Fruit fly (Drosophila melanogaster): ENCODE measurements around the gene bif.

The bif gene

dm6 chrX:11678539-11679040 is at the start of gene bif, which contains the start of gene Vlet (continued):
- no peak for TF ChIP-seq CG15479 (GFP tag; optimal IDR thresholded peaks at IDR 0.05)
- TF ChIP-seq kay (GFP tag; optimal IDR thresholded peaks at IDR 0.05): peak; percentile 33
- peak; percentile 60 for TF ChIP-seq lmd (GFP tag; IDR thresholded peaks at IDR 0.05)
- peak; percentile 46 for TF ChIP-seq mam (GFP tag; optimal IDR thresholded peaks at IDR 0.05)
- TF ChIP-seq toy (GFP tag; IDR thresholded peaks at IDR 0.05): no peak
- peak; percentile 18 for TF ChIP-seq Side (GFP tag; optimal IDR thresholded peaks at IDR 0.05)
- TF ChIP-seq Dfd (GFP tag; optimal IDR thresholded peaks at IDR 0.05): no peak
- TF ChIP-seq CG14441 (GFP tag; IDR thresholded peaks at IDR 0.05): peak; percentile 43; the same call in 1 of the 2 replicates
- TF ChIP-seq TFAM (GFP tag; optimal IDR thresholded peaks at IDR 0.05): no peak
- peak; percentile 50 for TF ChIP-seq vfl (GFP tag; optimal IDR thresholded peaks at IDR 0.05)
- peak; percentile 53 for TF ChIP-seq HLH54F (GFP tag; optimal IDR thresholded peaks at IDR 0.05)
- no peak for TF ChIP-seq pros (GFP tag; optimal IDR thresholded peaks at IDR 0.05)
- no peak for TF ChIP-seq NC2α (GFP tag; optimal IDR thresholded peaks at IDR 0.05)
- no peak for TF ChIP-seq Blimp-1 (GFP tag; optimal IDR thresholded peaks at IDR 0.05)
- TF ChIP-seq CG6854 (GFP tag; optimal IDR thresholded peaks at IDR 0.05): no peak
- no peak for TF ChIP-seq ERR (GFP tag; optimal IDR thresholded peaks at IDR 0.05)
- no peak for TF ChIP-seq cas (GFP tag; IDR thresholded peaks at IDR 0.05)
- TF ChIP-seq bigmax (GFP tag; optimal IDR thresholded peaks at IDR 0.05): no peak
- TF ChIP-seq CG8089 (GFP tag; optimal IDR thresholded peaks at IDR 0.05): no peak
- TF ChIP-seq CG1792 (GFP tag; optimal IDR thresholded peaks at IDR 0.05): peak; percentile 7
- TF ChIP-seq Fer3 (tag; optimal IDR thresholded peaks at IDR 0.05): peak; percentile 69
- TF ChIP-seq sna (GFP tag; IDR thresholded peaks at IDR 0.05; ENCODE audit: partially characterized antibody): no peak
- TF ChIP-seq Ssrp (tag; optimal IDR thresholded peaks at IDR 0.05): peak; percentile 59
- peak; percentile 25 for TF ChIP-seq nerfin-1 (tag; optimal IDR thresholded peaks at IDR 0.05)
- peak; percentile 49 for TF ChIP-seq CG1647 (GFP tag; optimal IDR thresholded peaks at IDR 0.05)
- no peak for TF ChIP-seq dimm (GFP tag; IDR thresholded peaks at IDR 0.05)
- peak; percentile 52 for TF ChIP-seq CG1602 (GFP tag; optimal IDR thresholded peaks at IDR 0.05)
- TF ChIP-seq CG17361 (GFP tag; IDR thresholded peaks at IDR 0.05): peak; percentile 87
- peak; percentile 78 for TF ChIP-seq CG13424 (tag; optimal IDR thresholded peaks at IDR 0.05)
- TF ChIP-seq D19A (tag; optimal IDR thresholded peaks at IDR 0.05): peak; percentile 56
- TF ChIP-seq slbo (GFP tag; IDR thresholded peaks at IDR 0.05): peak; percentile 74
- peak; percentile 76 for TF ChIP-seq tio (GFP tag; optimal IDR thresholded peaks at IDR 0.05)
- peak; percentile 75 for TF ChIP-seq Sox100B (GFP tag; optimal IDR thresholded peaks at IDR 0.05)
- TF ChIP-seq D (optimal IDR thresholded peaks at IDR 0.05): no peak
- TF ChIP-seq D (GFP tag; optimal IDR thresholded peaks at IDR 0.05): peak; percentile 44
- peak; percentile 64 for TF ChIP-seq caup (GFP tag; optimal IDR thresholded peaks at IDR 0.05; ENCODE audit: severe bottlenecking)
- peak; percentile 23 for TF ChIP-seq Bdp1 (GFP tag; optimal IDR thresholded peaks at IDR 0.05)
- peak; percentile 47 for TF ChIP-seq CG12942 (GFP tag; optimal IDR thresholded peaks at IDR 0.05)
- TF ChIP-seq chif (GFP tag; optimal IDR thresholded peaks at IDR 0.05): peak in 1 of 2 experiments; percentile 46
- TF ChIP-seq Nf-YA (GFP tag; IDR thresholded peaks at IDR 0.05): no peak
- peak; percentile 76 for TF ChIP-seq CG10267 (tag; optimal IDR thresholded peaks at IDR 0.05)
- TF ChIP-seq CG1529 (GFP tag; optimal IDR thresholded peaks at IDR 0.05): peak; percentile 25
- peak; percentile 41; the same call in 1 of the 2 replicates for TF ChIP-seq HLH3B (GFP tag; IDR thresholded peaks at IDR 0.05)
- TF ChIP-seq CG10147 (GFP tag; optimal IDR thresholded peaks at IDR 0.05): peak; percentile 51
- peak; percentile 55 for TF ChIP-seq bbx (GFP tag; IDR thresholded peaks at IDR 0.05; ENCODE audit: partially characterized antibody)
- peak; percentile 36 for TF ChIP-seq her (GFP tag; optimal IDR thresholded peaks at IDR 0.05)
- TF ChIP-seq CG3163 (GFP tag; optimal IDR thresholded peaks at IDR 0.05): peak; percentile 16
- TF ChIP-seq chn (GFP tag; optimal IDR thresholded peaks at IDR 0.05): peak; percentile 43
- TF ChIP-seq Drgx (GFP tag; IDR thresholded peaks at IDR 0.05): no peak
- TF ChIP-seq wdn (GFP tag; IDR thresholded peaks at IDR 0.05): no peak
- 0 out of 2 replicates have a peak, but pooled peaks have one; percentile 41 for TF ChIP-seq CG14014 (GFP tag; IDR thresholded peaks at IDR 0.05)

All from whole organism, embryonic.